Fruit fly (Drosophila melanogaster): ENCODE measurements around the gene Argp.

Argp gene

DNA sequence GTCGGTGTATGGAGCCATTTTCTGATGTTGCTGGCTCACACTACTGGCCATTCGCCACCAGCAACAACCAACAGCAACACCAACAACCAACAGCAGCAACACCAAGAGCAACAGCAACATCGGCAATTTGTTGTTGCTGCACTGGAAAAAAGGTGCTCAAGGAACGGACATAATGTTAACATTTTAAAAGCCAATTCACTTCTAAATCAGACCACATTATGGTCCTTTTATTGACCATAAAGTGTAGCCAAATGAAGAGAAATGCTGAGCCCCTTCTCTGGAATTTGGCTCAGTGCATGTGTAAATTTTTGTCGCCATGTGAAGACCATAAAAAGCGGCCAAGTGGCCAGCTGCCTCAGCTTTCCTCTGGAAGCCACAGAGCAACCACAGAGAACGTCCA, 7.1 kb upstream of the Argp start:
- TF ChIP-seq EcR (GFP tag; optimal IDR thresholded peaks at IDR 0.05) (no peak), usp (GFP tag; optimal IDR thresholded peaks at IDR 0.05) (no peak), CG8478 (optimal IDR thresholded peaks at IDR 0.05) (no peak), Dll (optimal IDR thresholded peaks at IDR 0.05) (no peak), psq (optimal IDR thresholded peaks at IDR 0.05) (no peak), pan (optimal IDR thresholded peaks at IDR 0.05) (no peak)

DNA sequence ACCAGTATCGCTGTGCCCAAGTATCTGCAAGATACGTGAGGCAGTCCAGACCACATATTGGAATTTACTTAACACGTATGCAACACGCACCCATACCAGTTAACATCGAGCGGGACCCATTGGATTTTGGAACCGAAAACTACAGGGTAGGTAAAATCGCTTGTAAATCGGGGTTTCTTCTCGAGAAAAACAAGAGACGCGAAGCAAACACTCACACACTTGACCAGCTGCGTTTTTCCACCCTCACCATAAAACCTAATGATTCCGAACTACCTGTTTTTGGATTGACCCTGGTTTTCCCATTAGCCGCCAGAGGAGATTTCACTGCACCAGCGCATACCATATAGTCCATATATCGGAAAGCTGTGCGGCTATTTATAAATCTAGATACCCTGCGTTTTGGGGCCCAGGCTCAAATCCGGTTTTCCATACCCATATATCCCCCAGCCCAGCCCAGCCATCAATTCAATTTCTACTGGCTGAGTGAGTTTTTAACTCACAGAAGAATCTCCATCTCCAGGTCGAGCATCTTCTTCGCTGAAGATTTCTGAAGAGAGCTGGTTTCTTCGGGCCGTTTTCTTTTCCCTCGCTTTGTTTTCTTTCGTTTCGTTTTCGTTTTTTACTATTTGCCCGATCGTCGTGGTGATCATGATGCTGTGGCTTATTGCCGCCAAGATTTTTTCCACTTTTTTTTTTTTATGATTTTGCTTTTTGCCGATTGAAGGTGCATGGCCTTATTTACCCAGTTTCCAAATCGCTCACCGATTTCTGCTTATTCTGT, 6.1 kb upstream of the Argp start:
- TF ChIP-seq CG8478 (optimal IDR thresholded peaks at IDR 0.05) (no peak), pan (optimal IDR thresholded peaks at IDR 0.05) (no peak), EcR (GFP tag; optimal IDR thresholded peaks at IDR 0.05) (no peak), usp (GFP tag; optimal IDR thresholded peaks at IDR 0.05) (no peak), psq (optimal IDR thresholded peaks at IDR 0.05) (no peak), Dll (optimal IDR thresholded peaks at IDR 0.05) (no peak)

DNA sequence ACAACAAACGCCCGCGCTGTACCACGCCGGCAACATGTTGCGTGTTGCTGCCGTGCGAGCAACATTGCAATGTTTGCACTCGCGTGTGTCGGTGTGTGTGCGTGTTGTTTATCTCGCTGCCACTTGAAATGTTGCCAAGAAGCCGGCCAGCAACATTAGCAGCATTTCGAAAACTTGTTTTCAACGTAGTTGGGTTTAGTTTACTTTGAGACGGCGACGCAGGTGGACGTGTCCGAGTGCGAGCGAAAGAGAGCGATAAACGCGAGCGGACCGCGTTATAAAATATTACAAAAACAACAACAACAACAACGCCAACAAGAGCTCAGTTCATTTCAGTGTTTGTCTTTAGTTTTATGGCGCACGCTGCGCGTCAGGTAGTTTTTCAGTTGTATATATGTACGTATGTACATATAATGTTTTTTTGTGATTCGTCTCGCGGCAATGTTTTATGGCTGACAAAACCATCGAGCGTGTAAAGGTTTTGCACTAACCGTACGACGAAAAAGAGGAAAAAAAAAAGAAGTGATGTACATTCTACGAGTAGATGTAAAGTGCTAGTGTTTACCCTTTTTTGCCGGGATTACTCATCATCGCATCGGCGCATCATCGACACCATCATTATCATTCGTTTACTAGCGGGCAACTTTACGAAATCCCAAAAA, 5.4 kb upstream of the Argp start, which contains the start of gene kmr:
Gene kmr (plus strand): TSS at position 196 of the 662 bp plus-strand sequence.
- TF ChIP-seq Dll (optimal IDR thresholded peaks at IDR 0.05) (no peak), CG8478 (optimal IDR thresholded peaks at IDR 0.05) (no peak), psq (optimal IDR thresholded peaks at IDR 0.05) (no peak), EcR (GFP tag; optimal IDR thresholded peaks at IDR 0.05) (no peak), usp (GFP tag; optimal IDR thresholded peaks at IDR 0.05) (no peak), pan (optimal IDR thresholded peaks at IDR 0.05) (no peak)

DNA sequence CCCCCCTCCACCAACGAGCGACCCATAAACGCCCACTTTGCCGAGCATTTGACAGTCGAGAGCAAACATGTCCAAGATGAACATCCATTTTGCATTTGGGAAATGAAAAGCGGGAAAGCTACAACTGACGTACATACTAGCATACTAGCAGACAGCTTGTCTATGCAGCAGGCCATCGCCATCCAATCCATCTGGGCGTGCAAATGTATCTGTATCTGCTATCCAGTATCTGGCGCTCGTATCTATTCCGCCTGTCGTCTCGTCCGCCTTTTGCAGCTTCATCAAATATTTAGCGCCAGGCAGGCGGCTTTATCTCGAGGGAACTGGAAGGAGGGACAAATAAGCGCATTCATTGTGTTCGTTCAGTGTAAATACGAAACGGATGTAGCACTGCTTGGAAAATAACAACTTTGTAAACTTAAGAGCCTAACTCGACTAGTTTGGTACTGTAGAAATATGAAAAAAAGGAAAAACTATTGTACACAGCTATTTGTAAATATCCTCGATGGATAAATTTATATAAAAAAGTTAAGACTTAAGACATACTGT, 4.3 kb upstream of the Argp start:
- TF ChIP-seq psq (optimal IDR thresholded peaks at IDR 0.05) (no peak), usp (GFP tag; optimal IDR thresholded peaks at IDR 0.05) (no peak), pan (optimal IDR thresholded peaks at IDR 0.05) (no peak), CG8478 (optimal IDR thresholded peaks at IDR 0.05) (no peak), Dll (optimal IDR thresholded peaks at IDR 0.05) (no peak), EcR (GFP tag; optimal IDR thresholded peaks at IDR 0.05) (no peak)

DNA sequence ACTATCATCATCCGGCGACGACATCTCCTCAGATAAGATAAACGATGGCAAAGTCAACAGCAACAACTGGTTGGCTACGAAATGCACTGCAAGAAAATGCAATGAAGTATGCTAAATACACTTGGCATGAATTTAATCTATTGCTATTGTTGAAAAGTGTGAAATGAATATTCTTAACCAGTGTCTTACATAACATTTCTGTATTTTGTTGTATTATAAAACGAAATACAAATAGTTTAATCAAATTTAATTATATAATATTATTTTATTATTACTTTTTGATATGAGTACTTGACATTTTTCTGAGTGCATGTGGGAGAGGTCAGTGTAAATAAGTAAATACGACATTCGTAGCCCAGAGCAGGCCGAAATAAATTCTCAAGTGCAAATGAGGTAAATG, 3.8 kb upstream of the Argp start:
- TF ChIP-seq CG8478 (optimal IDR thresholded peaks at IDR 0.05) (no peak), usp (GFP tag; optimal IDR thresholded peaks at IDR 0.05) (no peak), pan (optimal IDR thresholded peaks at IDR 0.05) (no peak), psq (optimal IDR thresholded peaks at IDR 0.05) (no peak), Dll (optimal IDR thresholded peaks at IDR 0.05) (no peak), EcR (GFP tag; optimal IDR thresholded peaks at IDR 0.05) (no peak)

DNA sequence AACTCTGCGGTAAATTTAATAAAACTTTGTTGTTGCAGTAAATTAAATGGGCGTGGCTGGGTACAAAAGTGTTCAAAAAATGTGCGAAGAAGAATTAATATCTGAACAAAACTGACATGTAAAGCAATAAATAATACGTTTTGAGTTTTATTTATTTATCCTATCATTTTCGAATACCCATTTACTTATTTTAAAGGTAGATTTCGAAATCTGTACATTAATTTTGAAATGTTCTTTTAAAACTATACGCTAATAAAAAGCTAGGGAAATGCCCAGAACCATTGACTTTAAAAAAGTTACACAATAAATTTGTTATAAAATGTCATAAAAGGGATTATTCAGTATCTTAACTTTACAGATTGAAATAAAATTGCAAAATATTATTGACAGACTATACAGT, 2.0 kb upstream of the Argp start, which contains the start of the genes primo-1 and primo-2:
Gene primo-1 (minus strand): TSS at position 101 of the 400 bp plus-strand sequence.
Gene primo-2 (minus strand): TSS at position 101 of the 400 bp plus-strand sequence.
- TF ChIP-seq usp (GFP tag; optimal IDR thresholded peaks at IDR 0.05): no peak
- TF ChIP-seq psq (optimal IDR thresholded peaks at IDR 0.05): no peak
- TF ChIP-seq EcR (GFP tag; optimal IDR thresholded peaks at IDR 0.05): no peak
- TF ChIP-seq CG8478 (optimal IDR thresholded peaks at IDR 0.05): no peak
- no peak for TF ChIP-seq pan (optimal IDR thresholded peaks at IDR 0.05)
- no peak for TF ChIP-seq Dll (optimal IDR thresholded peaks at IDR 0.05)

DNA sequence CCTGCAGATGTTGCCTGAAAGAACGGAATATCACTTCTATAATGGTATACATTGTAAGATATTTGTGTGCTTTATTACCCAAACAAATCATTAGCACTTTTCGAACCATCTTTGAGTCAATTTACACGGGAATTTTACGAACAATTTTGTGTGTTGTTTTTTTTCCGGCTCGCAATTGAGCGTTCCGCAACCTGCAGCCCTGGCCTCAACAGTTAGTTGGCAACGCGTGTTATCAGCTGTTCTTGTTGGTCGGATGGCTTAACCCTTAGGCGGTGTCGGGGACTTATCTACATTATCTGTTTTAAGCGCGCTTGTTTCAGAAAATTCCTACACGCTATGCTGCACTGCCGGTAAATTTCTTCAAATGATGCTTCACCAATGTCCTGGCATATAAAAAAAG, 906 bp upstream of the Argp start:
- no peak for TF ChIP-seq pan (optimal IDR thresholded peaks at IDR 0.05)
- no peak for TF ChIP-seq EcR (GFP tag; optimal IDR thresholded peaks at IDR 0.05)
- TF ChIP-seq CG8478 (optimal IDR thresholded peaks at IDR 0.05): no peak
- no peak for TF ChIP-seq psq (optimal IDR thresholded peaks at IDR 0.05)
- TF ChIP-seq usp (GFP tag; optimal IDR thresholded peaks at IDR 0.05): no peak
- TF ChIP-seq Dll (optimal IDR thresholded peaks at IDR 0.05): no peak

DNA sequence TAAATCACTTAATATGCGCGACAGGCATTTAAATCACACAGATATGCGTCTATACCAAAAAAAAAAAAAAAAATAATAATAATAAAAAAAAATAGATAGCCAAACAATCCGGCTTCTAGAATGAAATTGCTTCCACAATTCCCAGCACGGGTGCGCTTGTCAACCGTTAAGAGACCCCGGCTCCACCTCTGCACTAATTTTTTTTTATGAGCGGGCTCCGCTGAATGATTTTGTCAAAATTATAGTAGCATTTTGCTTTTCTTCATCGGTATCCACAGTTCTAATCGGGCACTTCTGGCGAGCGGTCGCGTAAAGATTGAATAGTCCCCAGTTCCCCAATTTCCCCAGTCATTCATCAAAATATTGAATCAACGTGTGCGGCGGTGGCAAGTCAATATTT, 3.3 kb downstream of the Argp start, which contains the start of gene Adgf-C:
Gene Adgf-C (plus strand): TSS at position 301 of the 400 bp plus-strand sequence.
- no peak for TF ChIP-seq EcR (GFP tag; optimal IDR thresholded peaks at IDR 0.05)
- TF ChIP-seq CG8478 (optimal IDR thresholded peaks at IDR 0.05): no peak
- TF ChIP-seq usp (GFP tag; optimal IDR thresholded peaks at IDR 0.05): no peak
- no peak for TF ChIP-seq pan (optimal IDR thresholded peaks at IDR 0.05)
- no peak for TF ChIP-seq Dll (optimal IDR thresholded peaks at IDR 0.05)
- TF ChIP-seq psq (optimal IDR thresholded peaks at IDR 0.05): no peak

DNA sequence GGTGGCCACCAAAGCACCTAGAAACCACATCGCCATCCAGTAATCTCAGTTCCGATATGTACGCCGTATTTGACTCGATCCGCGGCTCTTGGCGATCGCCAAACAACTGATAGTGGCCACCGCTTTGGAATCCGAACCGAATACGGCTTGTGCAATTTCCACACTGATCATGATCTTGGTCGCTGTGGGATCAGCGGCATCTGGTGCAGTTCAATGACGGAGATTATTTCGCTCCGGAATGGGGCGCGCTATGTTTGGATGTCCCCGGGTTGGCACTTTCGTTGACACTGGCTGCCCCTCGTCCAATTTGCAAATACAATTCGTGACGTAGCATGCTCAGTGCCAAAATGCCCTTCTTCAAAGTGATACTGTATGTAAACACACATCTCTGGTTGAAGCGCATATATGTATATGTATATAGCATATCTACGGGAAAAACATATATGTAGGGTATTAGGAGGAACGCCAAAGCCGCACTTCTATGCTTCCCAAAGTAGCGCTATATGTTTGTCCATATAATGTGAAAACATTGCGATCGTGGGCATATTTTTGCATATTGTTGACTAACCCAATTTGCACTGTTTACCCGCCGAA, 4.3 kb downstream of the Argp start, which contains the start of gene Adgf-D:
Gene Adgf-D (minus strand): TSS at position 111 of the 594 bp plus-strand sequence.
- no peak for TF ChIP-seq psq (optimal IDR thresholded peaks at IDR 0.05)
- no peak for TF ChIP-seq Dll (optimal IDR thresholded peaks at IDR 0.05)
- no peak for TF ChIP-seq EcR (GFP tag; optimal IDR thresholded peaks at IDR 0.05)
- no peak for TF ChIP-seq pan (optimal IDR thresholded peaks at IDR 0.05)
- no peak for TF ChIP-seq usp (GFP tag; optimal IDR thresholded peaks at IDR 0.05)
- TF ChIP-seq CG8478 (optimal IDR thresholded peaks at IDR 0.05): no peak

DNA sequence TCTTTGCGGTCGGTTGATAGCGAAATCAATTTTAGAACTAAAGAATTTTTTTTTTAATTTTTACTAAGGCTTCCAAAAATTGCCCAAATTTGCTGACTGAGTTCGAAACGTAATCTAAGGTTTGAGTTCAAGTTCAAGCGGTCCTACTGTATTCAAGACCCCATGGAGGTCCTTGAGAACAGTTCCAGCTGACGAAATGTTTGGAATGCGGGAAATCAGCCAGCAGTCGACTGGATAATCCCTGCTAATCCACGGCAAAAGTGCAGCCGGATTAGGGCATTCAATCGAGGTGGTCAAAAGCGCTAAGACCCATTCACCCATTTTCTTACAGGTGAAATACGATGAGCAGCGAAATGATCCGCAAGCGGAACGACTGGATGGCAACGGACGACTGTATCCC, 9.0 kb downstream of the Argp start, which contains the start of gene f-cup:
Gene f-cup (minus strand): TSS at position 101 of the 400 bp plus-strand sequence.
- TF ChIP-seq pan (optimal IDR thresholded peaks at IDR 0.05): no peak

DNA sequence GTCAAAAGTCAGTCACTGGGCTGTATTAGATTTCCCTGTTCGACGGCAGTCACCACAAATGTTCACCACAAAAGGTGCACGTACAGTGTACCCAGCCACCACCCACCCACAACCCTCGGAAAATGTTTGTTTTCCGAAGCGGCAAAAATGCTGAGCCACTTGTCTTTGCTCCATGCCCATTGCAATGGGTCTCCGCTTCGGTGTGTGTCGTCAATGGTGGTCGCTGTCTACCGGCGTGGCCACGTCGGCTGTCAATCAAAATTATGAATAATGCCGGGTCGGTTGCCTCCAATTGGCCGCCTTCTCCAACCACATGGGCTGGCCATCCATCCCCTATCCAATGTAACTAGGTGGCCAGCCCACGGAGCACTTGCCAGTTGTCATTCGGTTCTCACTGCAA, 9.5 kb downstream of the Argp start, which contains the start of gene ninaB:
Gene ninaB (plus strand): TSS at position 374 of the 400 bp plus-strand sequence.
- TF ChIP-seq psq (optimal IDR thresholded peaks at IDR 0.05) (no peak), CG8478 (optimal IDR thresholded peaks at IDR 0.05) (no peak), usp (GFP tag; optimal IDR thresholded peaks at IDR 0.05) (no peak), EcR (GFP tag; optimal IDR thresholded peaks at IDR 0.05) (no peak), pan (optimal IDR thresholded peaks at IDR 0.05) (no peak), Dll (optimal IDR thresholded peaks at IDR 0.05) (no peak)

Data from whole organism.